Worm (Caenorhabditis elegans) whole organism, L1 larva: ENCODE results near the gene fmo-2.
"Not testable (repeated sequence)": the region's sequence is repeated elsewhere in the genome, so short reads cannot be mapped to it uniquely, and the experiment has no call there.

Source experiments
- C16A3.4 ChIP-seq: fragments of 150-350 bp; optimal IDR thresholded peaks from 2 replicates; lab custom pipeline; 2014; ENCODE audit warnings: missing biosample characterization, missing genetic modification characterization
- F16B12.6 ChIP-seq: fragments of 150-350 bp; optimal IDR thresholded peaks from 2 replicates; lab custom pipeline; 2014; ENCODE audit warnings: missing biosample characterization, missing genetic modification characterization
- aha-1 ChIP-seq: fragments of 150-350 bp; optimal IDR thresholded peaks from 2 replicates; lab custom pipeline; 2014; ENCODE audit warnings: missing biosample characterization, missing genetic modification characterization
- ceh-63 ChIP-seq: fragments of 200-800 bp; sonication (Bioruptor generic); optimal IDR thresholded peaks from 2 replicates; lab custom pipeline; 2018; ENCODE audit warnings: mild to moderate bottlenecking, missing genetic modification characterization, missing compliant biosample characterization
- ceh-88 ChIP-seq: fragments of 200-800 bp; sonication (Bioruptor generic); IDR thresholded peaks from 2 replicates; pipeline ENCODE4 v1.3.6; 2022; ENCODE audit warnings: missing genetic modification characterization, missing compliant biosample characterization
- ces-1 ChIP-seq: fragments of 150-350 bp; optimal IDR thresholded peaks from 2 replicates; lab custom pipeline; 2014; ENCODE audit warnings: missing biosample characterization, missing genetic modification reagents, missing genetic modification characterization
- dpl-1 ChIP-seq, 3 experiments: fragments of 150-350 bp in 2 of 3; sonication (generic microtip) in 1 of 3; optimal IDR thresholded peaks; 2 replicates each; lab custom pipeline; 2014 to 2017; ENCODE audit warnings: missing biosample characterization in 3 of 3, missing genetic modification characterization in 3 of 3, missing genetic modification reagents in 3 of 3
- dsc-1 ChIP-seq: sonication (generic microtip); optimal IDR thresholded peaks from 2 replicates; lab custom pipeline; 2016; ENCODE audit warnings: mild to moderate bottlenecking, missing genetic modification characterization, missing compliant biosample characterization
- efl-3 ChIP-seq: fragments of 200-800 bp; sonication (Bioruptor generic); optimal IDR thresholded peaks from 2 replicates; lab custom pipeline; 2018; ENCODE audit warnings: mild to moderate bottlenecking, missing genetic modification characterization, missing compliant biosample characterization
- elt-2 ChIP-seq: sonication (generic microtip); optimal IDR thresholded peaks from 2 replicates; lab custom pipeline; 2016; ENCODE audit warnings: missing genetic modification characterization, mild to moderate bottlenecking, inconsistent platforms, missing compliant biosample characterization, missing genetic modification reagents
- elt-3 ChIP-seq, 6 experiments: fragments of 150-350 bp in 1 of 6; sonication (generic microtip); optimal IDR thresholded peaks; 2 replicates each; lab custom pipeline; 2017 to 2018; ENCODE audit warnings: missing biosample characterization in 6 of 6, missing genetic modification characterization in 6 of 6, inconsistent platforms in 1 of 6
- grh-1 ChIP-seq: fragments of 200-800 bp; sonication (Bioruptor generic); IDR thresholded peaks from 2 replicates; pipeline ENCODE4 v1.3.6; 2022; ENCODE audit warnings: missing genetic modification reagents, missing genetic modification characterization, missing compliant biosample characterization
- jun-1 ChIP-seq: fragments of 150-350 bp; optimal IDR thresholded peaks from 2 replicates; lab custom pipeline; 2014; ENCODE audit warnings: missing biosample characterization, missing genetic modification reagents, missing genetic modification characterization
- lin-14 ChIP-seq: fragments of 200-800 bp; sonication (Bioruptor generic); optimal IDR thresholded peaks from 2 replicates; lab custom pipeline; 2018; ENCODE audit warnings: mild to moderate bottlenecking, missing genetic modification characterization, moderate library complexity, missing compliant biosample characterization
- lin-35 ChIP-seq, 2 experiments: fragments of 150-350 bp; optimal IDR thresholded peaks; 2 replicates each; lab custom pipeline; 2014; ENCODE audit warnings: missing biosample characterization in 2 of 2, missing genetic modification characterization in 2 of 2, missing genetic modification reagents in 2 of 2
- mdl-1 ChIP-seq, 2 experiments: fragments of 150-350 bp; optimal IDR thresholded peaks; 2 replicates each; lab custom pipeline; 2014 to 2017; ENCODE audit warnings: missing biosample characterization in 2 of 2, missing genetic modification characterization in 2 of 2, inconsistent platforms in 1 of 2
- mep-1 ChIP-seq: fragments of 150-350 bp; optimal IDR thresholded peaks from 2 replicates; lab custom pipeline; 2014; ENCODE audit warnings: missing biosample characterization, missing genetic modification characterization
- nhr-19 ChIP-seq: fragments of 200-800 bp; sonication (Bioruptor generic); conservative IDR thresholded peaks from 2 replicates; pipeline ENCODE4 v1.3.6; 2022; ENCODE audit warnings: missing genetic modification characterization, missing compliant biosample characterization
- nhr-20 ChIP-seq: sonication (generic microtip); optimal IDR thresholded peaks from 2 replicates; lab custom pipeline; 2016; ENCODE audit warnings: mild to moderate bottlenecking, missing genetic modification characterization, missing compliant biosample characterization
- nhr-237 ChIP-seq: fragments of 150-350 bp; optimal IDR thresholded peaks from 2 replicates; lab custom pipeline; 2014; ENCODE audit warnings: missing biosample characterization, missing genetic modification characterization
- nhr-47 ChIP-seq: sonication (generic microtip); optimal IDR thresholded peaks from 2 replicates; lab custom pipeline; 2016; ENCODE audit warnings: mild to moderate bottlenecking, missing genetic modification characterization, moderate library complexity, missing compliant biosample characterization
- nhr-85 ChIP-seq: sonication (generic microtip); peaks from one replicate; lab custom pipeline; 2016; ENCODE audit warnings: missing genetic modification characterization, inconsistent platforms, missing compliant biosample characterization
- pax-3 ChIP-seq: fragments of 200-800 bp; sonication (Bioruptor generic); optimal IDR thresholded peaks from 2 replicates; lab custom pipeline; 2018; ENCODE audit warnings: mild to moderate bottlenecking, missing genetic modification characterization, moderate library complexity, missing compliant biosample characterization
- rnt-1 ChIP-seq: sonication (generic microtip); optimal IDR thresholded peaks from 2 replicates; lab custom pipeline; 2016; ENCODE audit warnings: mild to moderate bottlenecking, missing genetic modification characterization, moderate library complexity, missing compliant biosample characterization
- sptf-1 ChIP-seq: fragments of 150-350 bp; optimal IDR thresholded peaks from 2 replicates; lab custom pipeline; 2014; ENCODE audit warnings: missing biosample characterization, missing genetic modification characterization
- tbx-2 ChIP-seq: sonication (generic microtip); optimal IDR thresholded peaks from 2 replicates; lab custom pipeline; 2016; ENCODE audit warnings: missing genetic modification characterization, missing compliant biosample characterization
- tlp-1 ChIP-seq: fragments of 150-350 bp; optimal IDR thresholded peaks from 2 replicates; lab custom pipeline; 2014; ENCODE audit warnings: missing biosample characterization, missing genetic modification characterization
- unc-62 ChIP-seq: fragments of 150-350 bp; optimal IDR thresholded peaks from 2 replicates; lab custom pipeline; 2014; ENCODE audit warnings: missing biosample characterization, missing genetic modification reagents, missing genetic modification characterization
- unc-86 ChIP-seq: sonication (generic microtip); optimal IDR thresholded peaks from 2 replicates; lab custom pipeline; 2016; ENCODE audit warnings: missing genetic modification characterization, missing compliant biosample characterization
- unc-98 ChIP-seq: fragments of 200-800 bp; sonication (Bioruptor generic); IDR thresholded peaks from 2 replicates; pipeline ENCODE4 v1.3.6; 2022; ENCODE audit warnings: missing genetic modification characterization, missing compliant biosample characterization
- zag-1 ChIP-seq: fragments of 150-350 bp; optimal IDR thresholded peaks from 2 replicates; lab custom pipeline; 2014; ENCODE audit warnings: missing biosample characterization, missing genetic modification characterization
- zip-4 ChIP-seq: fragments of 200-800 bp; sonication (Bioruptor generic); optimal IDR thresholded peaks from 2 replicates; lab custom pipeline; 2018; ENCODE audit warnings: mild to moderate bottlenecking, missing genetic modification characterization, moderate library complexity, missing compliant biosample characterization

fmo-2 gene

DNA sequence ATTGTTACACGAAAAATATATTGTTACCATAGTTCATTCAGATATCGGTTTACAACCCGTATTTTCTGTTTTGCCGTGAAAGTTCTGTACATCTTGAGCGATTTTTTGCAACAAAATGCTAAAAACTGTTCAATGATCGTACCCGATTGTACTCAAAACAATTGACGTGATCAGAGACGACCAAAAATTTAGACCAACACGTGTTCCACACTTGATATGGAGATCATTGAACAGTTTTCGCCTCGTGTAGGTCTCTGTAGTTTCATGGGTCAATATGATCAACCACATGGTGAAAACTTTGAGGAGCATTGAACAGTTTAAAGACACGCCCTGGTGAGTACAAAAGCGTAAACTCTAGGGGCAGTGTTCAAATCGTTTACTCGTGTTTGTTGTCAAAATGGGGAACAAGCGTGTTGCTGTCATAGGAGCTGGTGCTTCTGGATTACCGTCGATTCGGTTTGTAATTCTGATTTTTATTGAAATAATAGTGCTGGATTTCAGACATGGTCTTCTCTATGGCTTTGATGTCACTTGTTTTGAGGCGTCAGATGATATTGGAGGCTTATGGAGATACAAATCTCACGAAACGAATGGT is at the start of gene fmo-2:
Gene fmo-2, plus strand, starts transcription at position 370 of the 595 bp plus-strand sequence.
- TF ChIP-seq mdl-1 (tag; optimal IDR thresholded peaks at IDR 0.05; lab: Kevin White, UChicago) (peak in 1 of 2 experiments; percentile 94), nhr-20 (tag; lab: Kevin White, UChicago) (peak; percentile 54), ces-1 (GFP tag; lab: Kevin White, UChicago) (no peak), C16A3.4 (tag; lab: Kevin White, UChicago) (peak; percentile 29), ceh-88 (no peak), nhr-85 (peak; percentile 41), elt-3 (tag; optimal IDR thresholded peaks at IDR 0.05; lab: Kevin White, UChicago) (peak in 1 of 6 experiments; percentile 42), lin-14 (peak; percentile 50), lin-35 (GFP tag; optimal IDR thresholded peaks at IDR 0.05; lab: Kevin White, UChicago) (peak in 1 of 2 experiments; percentile 69), jun-1 (tag; lab: Kevin White, UChicago) (peak; percentile 28), nhr-19 (GFP tag; lab: Robert Waterston, UW) (peak; percentile 40; the same call in 1 of the 2 replicates), unc-86 (tag; lab: Kevin White, UChicago) (no peak)
- TF ChIP-seq, all 84 proteins: peak for 9

ce11 chrIV:10636649-10637048 is 45.7 kb upstream of the fmo-2 start, which contains the start of gene F56C4.1:
Gene F56C4.1, plus strand, starts transcription at chrIV:10636949.
- TF ChIP-seq efl-3 = no peak
- TF ChIP-seq grh-1 = no peak
- no peak for TF ChIP-seq F16B12.6 (tag; lab: Kevin White, UChicago)
- no peak for TF ChIP-seq nhr-47 (tag; lab: Kevin White, UChicago)
- no peak for TF ChIP-seq unc-98 (GFP tag; lab: Robert Waterston, UW)
- no peak for TF ChIP-seq pax-3
- TF ChIP-seq tlp-1 (tag; lab: Kevin White, UChicago) = no peak
- TF ChIP-seq zip-4 (GFP tag; lab: Kevin White, UChicago) = no peak
- TF ChIP-seq nhr-19 (GFP tag; lab: Robert Waterston, UW) = no peak
- no peak for TF ChIP-seq zag-1
- no peak for TF ChIP-seq sptf-1 (tag; lab: Kevin White, UChicago)
- no peak for TF ChIP-seq tbx-2 (tag; lab: Kevin White, UChicago)
- TF ChIP-seq unc-62 (GFP tag; lab: Kevin White, UChicago) = no peak

- no peak for TF ChIP-seq dpl-1 (GFP tag; optimal IDR thresholded peaks at IDR 0.05; lab: Kevin White, UChicago)
- no peak for TF ChIP-seq aha-1 (tag; lab: Kevin White, UChicago)
- TF ChIP-seq F16B12.6 (tag; lab: Kevin White, UChicago) = no peak
- TF ChIP-seq ceh-63 (GFP tag; lab: Kevin White, UChicago) = no peak
- no peak for TF ChIP-seq dsc-1 (tag; lab: Kevin White, UChicago)
- TF ChIP-seq rnt-1 (tag; lab: Kevin White, UChicago) = no peak
- TF ChIP-seq nhr-237 (tag; lab: Kevin White, UChicago) = no peak
- TF ChIP-seq pax-3 = no peak
Measured at ce11 chrIV:10638977-10639376, 43.3 kb upstream of the fmo-2 start, which contains the start of gene F56C4.2. Gene F56C4.2, plus strand, starts transcription at chrIV:10639277.

DNA sequence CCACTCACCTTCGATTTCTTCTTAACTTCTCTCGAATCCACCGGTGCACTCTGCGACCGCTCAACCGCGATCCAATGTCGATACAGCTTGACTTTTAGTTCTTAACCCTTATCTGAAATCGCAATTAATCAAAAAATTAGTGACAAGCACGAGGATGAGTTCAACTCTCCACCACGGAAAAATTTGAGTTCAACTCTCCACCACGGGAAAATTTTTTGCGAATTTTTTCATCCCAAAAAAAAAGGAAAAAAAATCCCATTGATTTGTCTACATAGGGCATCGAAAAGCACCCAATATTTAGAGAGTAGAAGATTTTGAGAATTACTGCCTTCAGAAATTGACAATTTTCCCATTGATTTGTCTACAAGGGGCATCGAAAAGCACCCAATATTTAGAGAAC is 28.3 kb upstream of the fmo-2 start, which contains the start of gene glb-19:
Gene glb-19, minus strand, starts transcription at position 101 of the 400 bp plus-strand sequence.
- not testable (repeated sequence) for TF ChIP-seq unc-86, rnt-1, nhr-20 (tag; lab: Kevin White, UChicago)
- TF ChIP-seq, all 84 proteins: peak for 0; not testable (repeated sequence) for 84

DNA sequence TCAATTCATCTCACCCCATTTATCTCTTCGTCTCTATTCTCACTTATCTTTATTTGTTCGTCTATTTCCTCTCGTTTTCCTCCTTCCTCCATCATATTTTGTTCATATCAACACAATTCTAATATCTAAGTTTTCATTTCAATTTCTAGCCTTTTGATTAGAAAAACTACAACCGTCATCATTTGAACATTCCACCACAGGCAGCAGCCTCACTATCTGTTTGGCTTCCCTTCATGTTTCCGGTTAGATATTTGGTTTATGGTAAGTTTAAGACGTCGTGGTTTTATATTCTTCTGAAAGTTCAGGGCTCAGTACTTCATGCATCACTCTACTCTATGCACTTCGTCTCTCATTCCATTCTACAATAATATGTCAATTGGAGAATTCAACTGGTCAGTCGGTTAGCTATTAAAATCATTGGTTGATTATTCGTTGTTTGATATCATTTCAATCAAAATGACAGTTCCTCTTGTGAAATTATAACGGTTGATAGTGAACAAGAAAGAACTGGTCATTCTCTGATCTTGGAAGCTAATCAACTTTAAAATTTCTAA is 25.5 kb upstream of the fmo-2 start, which contains the start of gene K08C7.1:
Gene K08C7.1, plus strand, starts transcription at position 43 of the 554 bp plus-strand sequence.
- TF ChIP-seq mep-1 (tag; lab: Kevin White, UChicago) (no peak), lin-35 (GFP tag; optimal IDR thresholded peaks at IDR 0.05; lab: Kevin White, UChicago) (no peak), elt-2 (tag; lab: Kevin White, UChicago) (peak; percentile 45)
